Worm (Caenorhabditis elegans) whole organism, L3 larva: ENCODE measurements around the gene srj-5.

ENCODE experiments used
- aly-2 ChIP-seq: fragments of 150-350 bp; optimal IDR thresholded peaks from 2 replicates; lab custom pipeline; 2014; ENCODE audit warnings: missing biosample characterization, missing genetic modification characterization
- ama-1 ChIP-seq: fragments of 150-350 bp; optimal IDR thresholded peaks from 2 replicates; lab custom pipeline; 2018
- lin-39 ChIP-seq: fragments of 150-350 bp; optimal IDR thresholded peaks from 2 replicates; lab custom pipeline; 2018; ENCODE audit warnings: missing biosample characterization, missing genetic modification reagents, missing genetic modification characterization
- nhr-77 ChIP-seq: fragments of 150-350 bp; optimal IDR thresholded peaks from 2 replicates; lab custom pipeline; 2014; ENCODE audit warnings: missing biosample characterization, missing genetic modification characterization
- skn-1 ChIP-seq: fragments of 150-350 bp; optimal IDR thresholded peaks from 2 replicates; lab custom pipeline; 2014; ENCODE audit warnings: missing biosample characterization, missing genetic modification characterization

ce11 chrV:687384-687783 is 34.5 kb upstream of the srj-5 start, which contains the start of gene H25P19.1:
- TF ChIP-seq lin-39 (tag; lab: Kevin White, UChicago) (no peak), nhr-77 (no peak), skn-1 (tag; lab: Kevin White, UChicago) (no peak), ama-1 (lab: Kevin White, UChicago) (no peak), aly-2 (tag; lab: Kevin White, UChicago) (no peak)
